Fruit fly (Drosophila melanogaster) whole organism, embryonic: ENCODE measurements around the gene SPARC.

Experiments
- CG10565 ChIP-seq: fragments of 200-800 bp; sonication (Bioruptor generic); optimal IDR thresholded peaks from 3 replicates; lab custom pipeline; 2016; ENCODE audit warnings: missing biosample characterization, mild to moderate bottlenecking, missing genetic modification characterization
- CG12744 ChIP-seq: fragments of 200-800 bp; sonication (Bioruptor generic); optimal IDR thresholded peaks from 2 replicates; lab custom pipeline; 2016; ENCODE audit warnings: missing biosample characterization, missing genetic modification characterization
- CG12769 ChIP-seq: fragments of 200-800 bp; sonication (Bioruptor generic); optimal IDR thresholded peaks from 2 replicates; lab custom pipeline; 2019; ENCODE audit warnings: missing biosample characterization, mild to moderate bottlenecking, missing genetic modification characterization, moderate library complexity
- CG14860 ChIP-seq: fragments of 200-800 bp; sonication (Bioruptor generic); IDR thresholded peaks from 3 replicates; pipeline ENCODE4 v1.3.6; 2022; ENCODE audit warnings: missing biosample characterization, missing genetic modification characterization; ENCODE audit not compliant: partially characterized antibody
- CG15479 ChIP-seq: fragments of 200-800 bp; sonication (Bioruptor generic); optimal IDR thresholded peaks from 3 replicates; lab custom pipeline; 2019; ENCODE audit warnings: missing biosample characterization, mild to moderate bottlenecking, missing genetic modification characterization, moderate library complexity
- CG16815 ChIP-seq: fragments of 200-800 bp; sonication (Bioruptor generic); optimal IDR thresholded peaks from 3 replicates; lab custom pipeline; 2017; ENCODE audit warnings: missing biosample characterization, mild to moderate bottlenecking, missing genetic modification characterization
- CG1832 ChIP-seq: fragments of 200-800 bp; sonication (Bioruptor generic); optimal IDR thresholded peaks from 2 replicates; lab custom pipeline; 2017; ENCODE audit warnings: missing biosample characterization, mild to moderate bottlenecking, missing genetic modification characterization, inconsistent platforms
- CG3407 ChIP-seq: fragments of 200-800 bp; sonication (Bioruptor generic); optimal IDR thresholded peaks from 2 replicates; lab custom pipeline; 2018; ENCODE audit warnings: missing biosample characterization, mild to moderate bottlenecking, missing genetic modification characterization
- CG34224 ChIP-seq: fragments of 200-800 bp; sonication (Bioruptor generic); IDR thresholded peaks from 3 replicates; pipeline ENCODE4 v1.3.6; 2022; ENCODE audit warnings: missing biosample characterization, missing genetic modification characterization; ENCODE audit not compliant: partially characterized antibody
- CG34376 ChIP-seq: fragments of 200-800 bp; sonication (Bioruptor generic); optimal IDR thresholded peaks from 2 replicates; lab custom pipeline; 2018; ENCODE audit warnings: missing biosample characterization, mild to moderate bottlenecking, missing genetic modification characterization
- CG4282 ChIP-seq: fragments of 200-800 bp; sonication (Bioruptor generic); optimal IDR thresholded peaks from 2 replicates; lab custom pipeline; 2016; ENCODE audit warnings: missing biosample characterization, missing genetic modification characterization
- CG43689 ChIP-seq: fragments of 200-800 bp; sonication (Bioruptor generic); IDR thresholded peaks from 2 replicates; pipeline ENCODE4 v1.3.6; 2022; ENCODE audit warnings: missing biosample characterization, missing genetic modification characterization
- CG6654 ChIP-seq: fragments of 200-800 bp; sonication (Bioruptor generic); optimal IDR thresholded peaks from 2 replicates; lab custom pipeline; 2017; ENCODE audit warnings: missing biosample characterization, mild to moderate bottlenecking, missing genetic modification characterization
- CG6791 ChIP-seq: fragments of 200-800 bp; sonication (Bioruptor generic); IDR thresholded peaks from 3 replicates; pipeline ENCODE4 v1.3.6; 2022; ENCODE audit warnings: missing biosample characterization, missing genetic modification characterization; ENCODE audit not compliant: partially characterized antibody
- CG6854 ChIP-seq: fragments of 200-800 bp; sonication (Bioruptor generic); optimal IDR thresholded peaks from 3 replicates; lab custom pipeline; 2017; ENCODE audit warnings: missing biosample characterization, mild to moderate bottlenecking, missing genetic modification characterization
- CG7372 ChIP-seq: fragments of 200-800 bp; sonication (Bioruptor generic); IDR thresholded peaks from 2 replicates; pipeline ENCODE4 v1.3.6; 2022; ENCODE audit warnings: missing biosample characterization, missing genetic modification characterization
- CG7928 ChIP-seq: fragments of 200-800 bp; sonication (Bioruptor generic); optimal IDR thresholded peaks from 2 replicates; lab custom pipeline; 2017; ENCODE audit warnings: missing biosample characterization, mild to moderate bottlenecking, missing genetic modification characterization
- CG9817 ChIP-seq: fragments of 200-800 bp; sonication (Bioruptor generic); optimal IDR thresholded peaks from 2 replicates; lab custom pipeline; 2018; ENCODE audit warnings: missing biosample characterization, mild to moderate bottlenecking, missing genetic modification characterization, moderate library complexity
- Dek ChIP-seq: fragments of 200-800 bp; sonication (Bioruptor generic); optimal IDR thresholded peaks from 3 replicates; lab custom pipeline; 2019; ENCODE audit warnings: missing biosample characterization, mild to moderate bottlenecking, missing genetic modification characterization, moderate library complexity
- Ets65A ChIP-seq: fragments of 200-800 bp; sonication (Bioruptor generic); peaks from one replicate; lab custom pipeline; 2016; ENCODE audit warnings: missing biosample characterization, missing genetic modification characterization
- Fer2 ChIP-seq: fragments of 200-800 bp; sonication (Bioruptor generic); optimal IDR thresholded peaks from 2 replicates; lab custom pipeline; 2018; ENCODE audit warnings: missing biosample characterization, mild to moderate bottlenecking, missing genetic modification characterization, moderate library complexity
- GATAe ChIP-seq: fragments of 200-800 bp; sonication (Bioruptor generic); conservative IDR thresholded peaks from 2 replicates; pipeline ENCODE4 v1.3.6; 2022; ENCODE audit warnings: missing biosample characterization, missing genetic modification characterization
- HmgD ChIP-seq: fragments of 200-800 bp; sonication (Bioruptor generic); optimal IDR thresholded peaks from 3 replicates; lab custom pipeline; 2016; ENCODE audit warnings: missing biosample characterization, missing genetic modification characterization
- Hmx ChIP-seq: fragments of 200-800 bp; sonication (Bioruptor generic); optimal IDR thresholded peaks from 2 replicates; lab custom pipeline; 2016; ENCODE audit warnings: missing biosample characterization, missing genetic modification characterization
- Hr3 ChIP-seq: fragments of 200-800 bp; sonication (Bioruptor generic); optimal IDR thresholded peaks from 3 replicates; lab custom pipeline; 2016; ENCODE audit warnings: missing biosample characterization, missing genetic modification characterization
- Hr39 ChIP-seq: fragments of >200 bp; optimal IDR thresholded peaks from 2 replicates; lab custom pipeline; 2017
- Hr78 ChIP-seq, 2 experiments: fragments of 200-800 bp in 1 of 2; fragments of >200 bp in 1 of 2; sonication (Bioruptor generic) in 1 of 2; optimal IDR thresholded peaks; 2 replicates each; lab custom pipeline; 2017 to 2019; ENCODE audit warnings: missing biosample characterization in 2 of 2, missing genetic modification characterization in 2 of 2, mild to moderate bottlenecking in 1 of 2, moderate library complexity in 1 of 2
- MESR4 ChIP-seq: fragments of 200-800 bp; sonication (Bioruptor generic); optimal IDR thresholded peaks from 2 replicates; lab custom pipeline; 2018; ENCODE audit warnings: missing biosample characterization, mild to moderate bottlenecking, missing genetic modification characterization, moderate library complexity
- Meics ChIP-seq: fragments of 200-800 bp; sonication (Bioruptor generic); optimal IDR thresholded peaks from 2 replicates; lab custom pipeline; 2017; ENCODE audit warnings: missing biosample characterization, mild to moderate bottlenecking, missing genetic modification characterization
- Mrtf ChIP-seq: fragments of 200-800 bp; sonication (Bioruptor generic); IDR thresholded peaks from 3 replicates; pipeline ENCODE4 v1.3.6; 2022; ENCODE audit warnings: missing biosample characterization, missing genetic modification characterization
- Nf-YB ChIP-seq: fragments of 200-800 bp; sonication (Bioruptor generic); optimal IDR thresholded peaks from 3 replicates; lab custom pipeline; 2019; ENCODE audit warnings: missing biosample characterization, mild to moderate bottlenecking, missing genetic modification characterization, moderate library complexity
- Pdp1 ChIP-seq, 2 experiments: fragments of 200-800 bp; sonication (Bioruptor generic); optimal IDR thresholded peaks; 3 replicates each; lab custom pipeline; 2016; ENCODE audit warnings: missing biosample characterization in 2 of 2, missing genetic modification characterization in 2 of 2, mild to moderate bottlenecking in 1 of 2, moderate library complexity in 1 of 2
- Sin3A ChIP-seq: fragments of >200 bp; optimal IDR thresholded peaks from 2 replicates; lab custom pipeline; 2018
- Sry-β ChIP-seq: fragments of 200-800 bp; sonication (Bioruptor generic); optimal IDR thresholded peaks from 2 replicates; lab custom pipeline; 2018; ENCODE audit warnings: missing biosample characterization, mild to moderate bottlenecking, missing genetic modification characterization, moderate library complexity
- Stat92E ChIP-seq, 3 experiments: fragments of >200 bp in 2 of 3; fragments of 200-800 bp in 1 of 3; sonication (Bioruptor generic) in 1 of 3; optimal IDR thresholded peaks; 2 replicates each; lab custom pipeline; 2017 to 2019; ENCODE audit warnings: missing biosample characterization in 3 of 3, missing genetic modification characterization in 3 of 3, mild to moderate bottlenecking in 1 of 3, moderate library complexity in 1 of 3
- ab ChIP-seq: fragments of 200-800 bp; sonication (Bioruptor generic); optimal IDR thresholded peaks from 2 replicates; lab custom pipeline; 2016; ENCODE audit warnings: missing biosample characterization, missing genetic modification characterization
- ash1 ChIP-seq: fragments of 200-800 bp; sonication (Bioruptor generic); optimal IDR thresholded peaks from 2 replicates; lab custom pipeline; 2018; ENCODE audit warnings: missing biosample characterization, mild to moderate bottlenecking, missing genetic modification characterization
- chif ChIP-seq, 2 experiments: fragments of 200-800 bp; sonication (Bioruptor generic); optimal IDR thresholded peaks; 3 replicates each; lab custom pipeline; 2016; ENCODE audit warnings: missing biosample characterization in 2 of 2, missing genetic modification characterization in 2 of 2
- croc ChIP-seq: fragments of 200-800 bp; sonication (Bioruptor generic); conservative IDR thresholded peaks from 3 replicates; pipeline ENCODE4 v1.3.6; 2022; ENCODE audit warnings: missing biosample characterization, missing genetic modification characterization
- dmrt99B ChIP-seq: fragments of 200-800 bp; sonication (Bioruptor generic); optimal IDR thresholded peaks from 2 replicates; lab custom pipeline; 2018; ENCODE audit warnings: missing biosample characterization, mild to moderate bottlenecking, missing genetic modification characterization, moderate library complexity
- esg ChIP-seq: fragments of 200-800 bp; sonication (Bioruptor generic); conservative IDR thresholded peaks from 2 replicates; pipeline ENCODE4 v1.3.6; 2022; ENCODE audit warnings: missing biosample characterization, missing genetic modification characterization
- fd3F ChIP-seq: fragments of 200-800 bp; sonication (Bioruptor generic); optimal IDR thresholded peaks from 2 replicates; lab custom pipeline; 2018; ENCODE audit warnings: missing biosample characterization, mild to moderate bottlenecking, missing genetic modification characterization, moderate library complexity
- inv ChIP-seq: fragments of 200-800 bp; sonication (Bioruptor generic); IDR thresholded peaks from 2 replicates; pipeline ENCODE4 v1.3.6; 2022; ENCODE audit warnings: missing biosample characterization, missing genetic modification characterization; ENCODE audit not compliant: partially characterized antibody
- kah ChIP-seq: fragments of 200-800 bp; sonication (Bioruptor generic); optimal IDR thresholded peaks from 2 replicates; lab custom pipeline; 2018; ENCODE audit warnings: missing biosample characterization, mild to moderate bottlenecking, missing genetic modification characterization
- otp ChIP-seq: fragments of 200-800 bp; sonication (Bioruptor generic); IDR thresholded peaks from 3 replicates; pipeline ENCODE4, ENCODE4 v1.3.6; 2022; ENCODE audit warnings: missing biosample characterization, missing genetic modification characterization
- p53 ChIP-seq: fragments of 200-800 bp; sonication (Bioruptor generic); optimal IDR thresholded peaks from 2 replicates; lab custom pipeline; 2016; ENCODE audit warnings: missing biosample characterization, missing genetic modification characterization
- phol ChIP-seq: fragments of 200-800 bp; sonication (Bioruptor generic); optimal IDR thresholded peaks from 3 replicates; lab custom pipeline; 2018; ENCODE audit warnings: missing biosample characterization, mild to moderate bottlenecking, missing genetic modification characterization, moderate library complexity
- rib ChIP-seq: fragments of 200-800 bp; sonication (Bioruptor generic); IDR thresholded peaks from 2 replicates; pipeline ENCODE4 v1.3.6; 2022; ENCODE audit warnings: missing biosample characterization, missing genetic modification characterization
- seq ChIP-seq: fragments of 200-800 bp; sonication (Bioruptor generic); IDR thresholded peaks from 2 replicates; pipeline ENCODE4 v1.3.6; 2022; ENCODE audit warnings: missing biosample characterization, missing genetic modification characterization
- tll ChIP-seq, 2 experiments: fragments of 200-800 bp in 1 of 2; fragments of >200 bp in 1 of 2; sonication (Bioruptor generic) in 1 of 2; optimal IDR thresholded peaks; 2 replicates each; lab custom pipeline; 2017 to 2019; ENCODE audit warnings: missing biosample characterization in 2 of 2, missing genetic modification characterization in 2 of 2, mild to moderate bottlenecking in 1 of 2, moderate library complexity in 1 of 2
- wor ChIP-seq: fragments of 200-800 bp; sonication (Bioruptor generic); IDR thresholded peaks from 2 replicates; pipeline ENCODE4 v1.3.6; 2022; ENCODE audit warnings: missing biosample characterization, missing genetic modification characterization

The SPARC gene

DNA sequence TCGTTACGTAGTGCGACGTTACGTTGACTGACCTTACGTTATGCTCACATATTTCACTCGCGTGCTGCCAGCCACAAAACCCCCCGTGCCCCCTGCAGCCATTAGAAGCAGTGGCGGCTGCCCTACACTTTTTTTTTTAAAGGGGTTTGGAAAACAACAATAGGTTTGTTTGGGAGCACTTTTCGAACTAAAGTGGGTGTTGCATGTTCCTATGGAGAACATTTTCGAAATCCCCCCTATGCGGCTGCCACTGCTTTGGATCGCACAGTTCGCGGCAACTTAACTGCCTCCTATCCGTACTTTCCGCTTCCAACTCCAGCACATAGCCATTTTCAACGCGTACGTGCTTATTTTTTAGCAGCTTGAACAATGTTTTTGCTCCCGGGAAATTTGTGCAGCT, 18.1 kb downstream of the SPARC start (continued):
- TF ChIP-seq CG7372 (GFP tag; lab: Robert Waterston, UW) (no peak), fd3F (no peak), tll (GFP tag; optimal IDR thresholded peaks at IDR 0.05; lab: Kevin White, UChicago) (no peak), Stat92E (GFP tag; optimal IDR thresholded peaks at IDR 0.05; lab: Kevin White, UChicago) (no peak), Dek (tag; lab: Kevin White, UChicago) (no peak), CG16815 (GFP tag; lab: Kevin White, UChicago) (no peak), Pdp1 (GFP tag; optimal IDR thresholded peaks at IDR 0.05; lab: Kevin White, UChicago) (no peak), Sin3A (no peak), MESR4 (GFP tag; lab: Kevin White, UChicago) (no peak), CG34224 (no peak), CG34376 (GFP tag; lab: Kevin White, UChicago) (no peak), Hr39 (lab: Kevin White, UChicago) (no peak), CG7928 (GFP tag; lab: Kevin White, UChicago) (no peak), inv (GFP tag; lab: Robert Waterston, UW) (no peak), GATAe (GFP tag; lab: Robert Waterston, UW) (no peak), HmgD (no peak), Hr78 (GFP tag; optimal IDR thresholded peaks at IDR 0.05; lab: Kevin White, UChicago) (no peak), Nf-YB (GFP tag; lab: Kevin White, UChicago) (no peak), CG1832 (GFP tag; lab: Kevin White, UChicago) (no peak), CG6791 (GFP tag; lab: Robert Waterston, UW) (no peak), Fer2 (tag; lab: Kevin White, UChicago) (no peak), p53 (GFP tag; lab: Kevin White, UChicago) (no peak), CG10565 (GFP tag; lab: Kevin White, UChicago) (no peak), seq (GFP tag; lab: Robert Waterston, UW) (no peak), CG6854 (no peak), CG12744 (GFP tag; lab: Kevin White, UChicago) (no peak), dmrt99B (tag; lab: Kevin White, UChicago) (peak; percentile 38), CG15479 (GFP tag; lab: Kevin White, UChicago) (no peak), CG3407 (GFP tag; lab: Kevin White, UChicago) (no peak), otp (no peak), rib (GFP tag; lab: Robert Waterston, UW) (no peak), ash1 (GFP tag; lab: Kevin White, UChicago) (no peak), esg (GFP tag; lab: Robert Waterston, UW) (peak; percentile 17; the same call in 1 of the 2 replicates), CG6654 (no peak), Sry-β (GFP tag; lab: Kevin White, UChicago) (no peak), Hr3 (GFP tag; lab: Kevin White, UChicago) (no peak), Mrtf (GFP tag; lab: Robert Waterston, UW) (0 out of 3 replicates have a peak, but pooled peaks have one; percentile 18), croc (GFP tag; lab: Robert Waterston, UW) (no peak), CG14860 (GFP tag; lab: Robert Waterston, UW) (no peak), ab (GFP tag; lab: Kevin White, UChicago) (no peak), Meics (GFP tag; lab: Kevin White, UChicago) (peak; percentile 21), CG12769 (no peak), kah (GFP tag; lab: Kevin White, UChicago) (no peak), CG43689 (no peak), Hmx (GFP tag; lab: Kevin White, UChicago) (no peak), wor (GFP tag; lab: Robert Waterston, UW) (no peak), Ets65A (GFP tag; lab: Kevin White, UChicago) (peak; percentile 88), CG9817 (tag; lab: Kevin White, UChicago) (no peak), phol (tag; lab: Kevin White, UChicago) (no peak), CG4282 (GFP tag; lab: Kevin White, UChicago) (no peak), chif (GFP tag; optimal IDR thresholded peaks at IDR 0.05; lab: Kevin White, UChicago) (peak in 1 of 2 experiments; percentile 22)
